Worm (Caenorhabditis elegans) whole organism, late embryonic: ENCODE measurements around the gene znfx-1.

Source experiments
- K09A11.1 ChIP-seq: sonication (generic microtip); optimal IDR thresholded peaks from 2 replicates; lab custom pipeline; 2017; ENCODE audit warnings: antibody characterized with exemption, mild to moderate bottlenecking, missing genetic modification characterization, missing compliant biosample characterization; ENCODE audit not compliant: insufficient read depth
- ama-1 ChIP-seq: fragments of 150-350 bp; optimal IDR thresholded peaks from 2 replicates; lab custom pipeline; 2014
- elt-2 ChIP-seq: sonication (generic microtip); optimal IDR thresholded peaks from 2 replicates; lab custom pipeline; 2016; ENCODE audit warnings: missing genetic modification reagents, missing genetic modification characterization, missing compliant biosample characterization
- ets-4 ChIP-seq: sonication (generic microtip); optimal IDR thresholded peaks from 2 replicates; lab custom pipeline; 2016; ENCODE audit warnings: missing genetic modification characterization, missing compliant biosample characterization
- nfya-1 ChIP-seq: sonication (generic microtip); optimal IDR thresholded peaks from 2 replicates; lab custom pipeline; 2017; ENCODE audit warnings: missing genetic modification characterization, mild to moderate bottlenecking, missing compliant biosample characterization, antibody characterized with exemption, moderate library complexity
- npax-4 ChIP-seq: sonication (generic microtip); optimal IDR thresholded peaks from 2 replicates; lab custom pipeline; 2016; ENCODE audit warnings: missing genetic modification characterization, missing compliant biosample characterization
- pat-9 ChIP-seq: fragments of 200-800 bp; sonication (Bioruptor generic); optimal IDR thresholded peaks from 2 replicates; lab custom pipeline; 2018; ENCODE audit warnings: mild to moderate bottlenecking, missing genetic modification characterization, moderate library complexity, missing compliant biosample characterization
- pha-4 ChIP-seq: fragments of 150-350 bp; optimal IDR thresholded peaks from 2 replicates; lab custom pipeline; 2018; ENCODE audit warnings: missing biosample characterization, missing genetic modification reagents, missing genetic modification characterization
- pqm-1 ChIP-seq: sonication (generic microtip); optimal IDR thresholded peaks from 2 replicates; lab custom pipeline; 2016; ENCODE audit warnings: missing genetic modification characterization, missing compliant biosample characterization
- rnt-1 ChIP-seq: sonication (generic microtip); optimal IDR thresholded peaks from 2 replicates; lab custom pipeline; 2016; ENCODE audit warnings: missing genetic modification characterization, missing compliant biosample characterization
- sdc-2 ChIP-seq: sonication (generic microtip); optimal IDR thresholded peaks from 2 replicates; lab custom pipeline; 2016; ENCODE audit warnings: missing genotype, missing genetic modification characterization, missing compliant biosample characterization
- sox-2 ChIP-seq: fragments of 200-800 bp; sonication (Bioruptor generic); IDR thresholded peaks from 2 replicates; pipeline ENCODE4 v1.3.6; 2022; ENCODE audit warnings: missing genetic modification reagents, missing genetic modification characterization, missing compliant biosample characterization
- tbx-2 ChIP-seq: sonication (generic microtip); optimal IDR thresholded peaks from 2 replicates; lab custom pipeline; 2016; ENCODE audit warnings: missing genetic modification characterization, missing compliant biosample characterization
- unc-86 ChIP-seq: sonication (generic microtip); optimal IDR thresholded peaks from 2 replicates; lab custom pipeline; 2016; ENCODE audit warnings: missing genetic modification characterization, missing compliant biosample characterization

DNA sequence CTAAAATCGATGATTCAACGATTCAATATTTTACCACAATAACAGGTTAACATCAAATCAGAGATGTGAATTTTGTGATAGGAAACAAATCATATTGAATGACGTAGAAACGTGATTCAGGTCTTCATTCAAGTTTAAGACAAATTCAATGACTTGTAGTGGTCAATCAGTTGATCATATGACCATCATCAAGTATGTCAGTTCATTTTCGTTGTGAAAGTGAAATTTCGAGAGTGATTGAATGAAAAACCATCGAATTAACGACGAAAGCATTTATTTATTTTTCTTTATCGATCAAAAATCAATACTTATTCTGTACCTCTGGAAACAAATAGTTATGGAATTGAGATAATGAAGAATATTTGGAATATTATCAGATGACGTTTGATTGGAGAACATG lies 38.1 kb downstream of the znfx-1 start:
- TF ChIP-seq ets-4 (tag; lab: Kevin White, UChicago) = no peak
- no peak for TF ChIP-seq ama-1 (lab: Kevin White, UChicago)
- no peak for TF ChIP-seq pha-4 (tag; lab: Kevin White, UChicago)
- no peak for TF ChIP-seq pat-9
- TF ChIP-seq rnt-1 (tag; lab: Kevin White, UChicago) = no peak
- TF ChIP-seq npax-4 (tag; lab: Kevin White, UChicago) = no peak
- TF ChIP-seq unc-86 = no peak
- TF ChIP-seq pqm-1 (tag; lab: Kevin White, UChicago) = no peak
- no peak for TF ChIP-seq sox-2
- TF ChIP-seq sdc-2 (tag; lab: Kevin White, UChicago) = no peak
- TF ChIP-seq nfya-1 (tag; lab: Kevin White, UChicago) = no peak
- TF ChIP-seq elt-2 (tag; lab: Kevin White, UChicago) = no peak
- no peak for TF ChIP-seq tbx-2 (tag; lab: Kevin White, UChicago)
- TF ChIP-seq K09A11.1 (tag; lab: Kevin White, UChicago) = no peak
